Worm (Caenorhabditis elegans) whole organism, L4 larva: ENCODE results near the gene W09D6.4.

Experiments used
- ama-1 ChIP-seq: fragments of 150-350 bp; optimal IDR thresholded peaks from 2 replicates; lab custom pipeline; 2014; ENCODE audit warnings: inconsistent platforms, mixed read lengths
- attf-4 ChIP-seq: sonication (generic microtip); optimal IDR thresholded peaks from 3 replicates; lab custom pipeline; 2017; ENCODE audit warnings: missing biosample characterization, missing genetic modification characterization
- duxl-1 ChIP-seq: sonication (generic microtip); optimal IDR thresholded peaks from 2 replicates; lab custom pipeline; 2016; ENCODE audit warnings: mild to moderate bottlenecking, missing genetic modification characterization, moderate library complexity, missing compliant biosample characterization; ENCODE audit not compliant: poor library complexity
- jun-1 ChIP-seq: fragments of 150-350 bp; optimal IDR thresholded peaks from 2 replicates; lab custom pipeline; 2014; ENCODE audit warnings: missing biosample characterization, missing genetic modification reagents, missing genetic modification characterization
- lsy-2 ChIP-seq, 2 experiments: fragments of 150-350 bp in 1 of 2; sonication (generic microtip) in 1 of 2; optimal IDR thresholded peaks; 2 replicates each; lab custom pipeline; 2014 to 2017; ENCODE audit warnings: missing biosample characterization in 2 of 2, missing genetic modification characterization in 2 of 2
- nhr-111 ChIP-seq: fragments of 200-800 bp; sonication (Bioruptor generic); optimal IDR thresholded peaks from 2 replicates; lab custom pipeline; 2018; ENCODE audit warnings: mild to moderate bottlenecking, missing genetic modification characterization, missing compliant biosample characterization
- nhr-41 ChIP-seq: fragments of 200-800 bp; sonication (Bioruptor generic); IDR thresholded peaks from 2 replicates; pipeline ENCODE4 v1.3.6; 2022; ENCODE audit warnings: missing genetic modification reagents, missing genetic modification characterization, missing compliant biosample characterization
- snpc-4 ChIP-seq: fragments of 150-350 bp; optimal IDR thresholded peaks from 2 replicates; lab custom pipeline; 2014; ENCODE audit warnings: missing biosample characterization, missing genetic modification characterization
- unc-62 ChIP-seq, 3 experiments: fragments of 150-350 bp in 1 of 3; sonication (generic microtip); optimal IDR thresholded peaks in 2 of 3; peaks in 1 of 3; 1 replicate in 1 of 3; 2 replicates in 2 of 3; lab custom pipeline; 2014 to 2017; ENCODE audit warnings: missing biosample characterization in 3 of 3, missing genetic modification characterization in 3 of 3, missing genetic modification reagents in 3 of 3, missing genotype in 1 of 3

ce11 chrIII:11046549-11046948 lies 33.0 kb upstream of the W09D6.4 start:
- TF ChIP-seq ama-1 = no peak
- TF ChIP-seq duxl-1 = no peak
- no peak for TF ChIP-seq jun-1 (tag; lab: Kevin White, UChicago)
- TF ChIP-seq nhr-111 = no peak
- no peak for TF ChIP-seq unc-62 (GFP tag; optimal IDR thresholded peaks at IDR 0.05 in 1 of 2; lab: Kevin White, UChicago)
- TF ChIP-seq unc-62 (tag; optimal IDR thresholded peaks at IDR 0.05; lab: Kevin White, UChicago) = no peak
- no peak for TF ChIP-seq nhr-41 (GFP tag; lab: Robert Waterston, UW)
- no peak for TF ChIP-seq attf-4 (tag; lab: Kevin White, UChicago)
- TF ChIP-seq snpc-4 (tag; lab: Kevin White, UChicago) = no peak
- no peak for TF ChIP-seq lsy-2 (tag; optimal IDR thresholded peaks at IDR 0.05; lab: Kevin White, UChicago)
